Worm (Caenorhabditis elegans) whole organism, L3 larva: ENCODE data around the gene Y56A3A.41.

Source experiments
- ama-1 ChIP-seq: fragments of 150-350 bp; optimal IDR thresholded peaks from 2 replicates; lab custom pipeline; 2018
- lin-15B ChIP-seq: fragments of 150-350 bp; optimal IDR thresholded peaks from 2 replicates; lab custom pipeline; 2014; ENCODE audit warnings: missing biosample characterization, missing genetic modification characterization
- lin-39 ChIP-seq: fragments of 150-350 bp; optimal IDR thresholded peaks from 2 replicates; lab custom pipeline; 2018; ENCODE audit warnings: missing biosample characterization, missing genetic modification reagents, missing genetic modification characterization
- nhr-11 ChIP-seq: fragments of 150-350 bp; optimal IDR thresholded peaks from 2 replicates; lab custom pipeline; 2014; ENCODE audit warnings: missing biosample characterization, missing genetic modification characterization

DNA sequence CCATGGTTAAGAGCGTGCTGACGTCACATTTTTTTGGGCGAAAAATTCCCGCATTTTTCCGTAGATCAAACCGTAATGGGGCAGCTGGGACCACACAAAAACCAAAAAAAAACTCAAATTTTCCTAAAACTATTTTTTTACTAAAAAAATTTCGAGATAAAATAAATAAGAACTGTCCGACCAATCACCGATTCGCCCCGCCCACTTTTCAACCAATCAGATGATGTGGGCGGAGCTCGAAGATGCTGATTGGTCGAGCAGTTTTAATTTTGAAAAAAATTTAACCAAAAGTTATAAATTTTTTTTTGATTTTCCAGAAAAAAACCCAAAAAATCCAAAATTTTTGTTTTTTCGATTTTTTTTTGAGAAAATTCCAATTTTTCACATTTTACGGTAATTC is 7.2 kb upstream of the Y56A3A.41 start:
- no peak for TF ChIP-seq lin-15B (tag; lab: Kevin White, UChicago)
- no peak for TF ChIP-seq lin-39 (tag; lab: Kevin White, UChicago)
- TF ChIP-seq ama-1 (lab: Kevin White, UChicago), result no peak
- no peak for TF ChIP-seq nhr-11 (tag; lab: Kevin White, UChicago)
